Fruit fly (Drosophila melanogaster): ENCODE measurements around the gene Spec2.

DNA sequence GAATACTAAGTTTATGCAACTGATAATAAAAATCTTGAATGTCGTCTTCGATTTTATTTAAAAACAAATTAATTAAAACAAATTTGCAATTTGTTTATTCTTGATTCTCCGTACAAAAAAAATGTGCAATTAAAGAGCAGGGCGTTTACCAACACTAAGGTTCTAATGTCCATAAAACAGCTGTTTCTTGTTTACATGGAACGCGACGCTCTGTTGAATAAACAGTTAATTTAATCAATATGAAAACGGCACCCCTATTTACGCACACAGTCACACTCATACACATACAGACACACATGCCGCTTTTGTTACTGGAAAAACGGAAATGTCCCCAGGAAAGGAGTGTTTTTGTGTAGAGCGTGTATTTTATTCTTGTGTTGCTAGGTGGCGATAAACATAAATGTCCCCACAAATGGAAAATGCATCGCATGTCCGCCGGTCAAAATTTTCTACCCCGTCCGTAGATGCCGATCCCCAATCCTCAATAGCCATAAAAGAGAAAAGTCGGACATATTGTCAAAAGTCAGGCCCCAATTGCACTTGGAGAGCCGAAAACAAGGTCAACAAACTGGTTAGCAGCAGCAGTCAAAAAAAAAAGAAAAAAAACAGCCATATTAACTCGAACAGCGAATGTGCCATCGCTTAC, 817 bp downstream of the Spec2 start:
- TF ChIP-seq usp (GFP tag; optimal IDR thresholded peaks at IDR 0.05) (no peak), pan (optimal IDR thresholded peaks at IDR 0.05) (no peak), psq (optimal IDR thresholded peaks at IDR 0.05) (no peak), Dll (optimal IDR thresholded peaks at IDR 0.05) (no peak), EcR (GFP tag; optimal IDR thresholded peaks at IDR 0.05) (no peak)
